Worm (Caenorhabditis elegans) whole organism, young adult: Measurements from ENCODE around the gene ugt-65.

Experiments used
- B0336.3 ChIP-seq: fragments of 200-800 bp; sonication (Bioruptor generic); IDR thresholded peaks from 2 replicates; pipeline ENCODE4 v1.3.6; 2022; ENCODE audit warnings: missing genetic modification characterization, missing compliant biosample characterization
- D2030.7 ChIP-seq: fragments of 200-800 bp; sonication (Bioruptor generic); IDR thresholded peaks from 2 replicates; pipeline ENCODE4 v1.3.6; 2022; ENCODE audit warnings: missing genetic modification reagents, missing genetic modification characterization, missing compliant biosample characterization
- F33H1.4 ChIP-seq: fragments of 200-800 bp; sonication (Bioruptor generic); IDR thresholded peaks from 2 replicates; pipeline ENCODE4 v1.3.6; 2022; ENCODE audit warnings: missing genetic modification reagents, missing genetic modification characterization, missing compliant biosample characterization
- F37B4.10 ChIP-seq: fragments of 200-800 bp; sonication (Bioruptor generic); IDR thresholded peaks from 2 replicates; pipeline ENCODE4 v1.3.6; 2022; ENCODE audit warnings: missing genetic modification characterization, missing compliant biosample characterization
- F39B2.1 ChIP-seq: fragments of 200-800 bp; sonication (Bioruptor generic); IDR thresholded peaks from 2 replicates; pipeline ENCODE4 v1.3.6; 2022; ENCODE audit warnings: missing genetic modification reagents, missing genetic modification characterization, missing compliant biosample characterization
- F52B5.7 ChIP-seq: sonication (generic microtip); optimal IDR thresholded peaks from 2 replicates; lab custom pipeline; 2016; ENCODE audit warnings: mild to moderate bottlenecking, missing genetic modification characterization, missing compliant biosample characterization
- F57C9.4 ChIP-seq: sonication (generic microtip); optimal IDR thresholded peaks from 2 replicates; lab custom pipeline; 2017; ENCODE audit warnings: mild to moderate bottlenecking, missing genetic modification characterization, missing compliant biosample characterization
- K11D2.4 ChIP-seq: fragments of 200-800 bp; sonication (Bioruptor generic); IDR thresholded peaks from 2 replicates; pipeline ENCODE4 v1.3.6; 2022; ENCODE audit warnings: missing genetic modification reagents, missing genetic modification characterization, missing compliant biosample characterization
- Y53G8AR.9 ChIP-seq: fragments of 200-800 bp; sonication (Bioruptor generic); conservative IDR thresholded peaks from 2 replicates; pipeline ENCODE4 v1.3.6; 2022; ENCODE audit warnings: missing genetic modification reagents, missing genetic modification characterization, missing compliant biosample characterization
- ama-1 ChIP-seq, 3 experiments: fragments of 150-350 bp in 1 of 3; sonication (generic microtip) in 2 of 3; optimal IDR thresholded peaks; 2 replicates each; lab custom pipeline; 2014 to 2018; ENCODE audit warnings: missing biosample characterization in 2 of 3, missing genetic modification characterization in 2 of 3, missing genetic modification reagents in 2 of 3
- athp-1 ChIP-seq: sonication (generic microtip); optimal IDR thresholded peaks from 2 replicates; lab custom pipeline; 2017; ENCODE audit warnings: mild to moderate bottlenecking, missing genetic modification characterization, missing compliant biosample characterization
- bed-1 ChIP-seq: fragments of 200-800 bp; sonication (Bioruptor generic); IDR thresholded peaks from 2 replicates; pipeline ENCODE4 v1.3.6; 2022; ENCODE audit warnings: missing genetic modification reagents, missing genetic modification characterization, missing compliant biosample characterization
- ccch-3 ChIP-seq: fragments of 200-800 bp; sonication (Bioruptor generic); optimal IDR thresholded peaks from 2 replicates; lab custom pipeline; 2018; ENCODE audit warnings: mild to moderate bottlenecking, missing genetic modification characterization, missing compliant biosample characterization
- cebp-1 ChIP-seq, 2 experiments: fragments of 200-800 bp in 1 of 2; sonication (Bioruptor generic) in 1 of 2; sonication (generic microtip) in 1 of 2; IDR thresholded peaks in 1 of 2; optimal IDR thresholded peaks in 1 of 2; 2 replicates each; pipeline versions ENCODE4 v1.3.6 to Lab custom; 2017 to 2022; ENCODE audit warnings: missing compliant biosample characterization in 2 of 2, missing genetic modification characterization in 2 of 2, mild to moderate bottlenecking in 1 of 2, missing genetic modification reagents in 1 of 2, moderate library complexity in 1 of 2
- cebp-2 ChIP-seq: fragments of 200-800 bp; sonication (Bioruptor generic); IDR thresholded peaks from 2 replicates; pipeline ENCODE4 v1.3.6; 2022; ENCODE audit warnings: missing genetic modification characterization, missing compliant biosample characterization
- ceh-100 ChIP-seq: fragments of 200-800 bp; sonication (Bioruptor generic); IDR thresholded peaks from 2 replicates; pipeline ENCODE4 v1.3.6; 2022; ENCODE audit warnings: missing genetic modification reagents, missing genetic modification characterization, missing compliant biosample characterization
- ceh-58 ChIP-seq: fragments of 200-800 bp; sonication (Bioruptor generic); IDR thresholded peaks from 2 replicates; pipeline ENCODE4 v1.3.6; 2022; ENCODE audit warnings: missing genetic modification characterization, missing compliant biosample characterization
- die-1 ChIP-seq: sonication (generic microtip); optimal IDR thresholded peaks from 2 replicates; lab custom pipeline; 2016; ENCODE audit warnings: missing genotype, mild to moderate bottlenecking, missing genetic modification characterization, missing compliant biosample characterization
- efl-1 ChIP-seq: fragments of 150-350 bp; optimal IDR thresholded peaks from 2 replicates; lab custom pipeline; 2014; ENCODE audit warnings: missing biosample characterization, missing genetic modification reagents, missing genetic modification characterization
- egl-18 ChIP-seq: fragments of 200-800 bp; sonication (Bioruptor generic); IDR thresholded peaks from 2 replicates; pipeline ENCODE4 v1.3.6; 2022; ENCODE audit warnings: missing genetic modification reagents, missing genetic modification characterization, missing compliant biosample characterization
- ekl-4 ChIP-seq: fragments of 200-800 bp; sonication (Bioruptor generic); IDR thresholded peaks from 2 replicates; pipeline ENCODE4 v1.3.6; 2022; ENCODE audit warnings: missing genetic modification reagents, missing genetic modification characterization, missing compliant biosample characterization
- ets-4 ChIP-seq: fragments of 200-800 bp; sonication (Bioruptor generic); optimal IDR thresholded peaks from 2 replicates; lab custom pipeline; 2018; ENCODE audit warnings: mild to moderate bottlenecking, missing genetic modification characterization, missing compliant biosample characterization
- gei-17 ChIP-seq: fragments of 200-800 bp; sonication (Bioruptor generic); optimal IDR thresholded peaks from 2 replicates; lab custom pipeline; 2018; ENCODE audit warnings: mild to moderate bottlenecking, missing genetic modification characterization, missing compliant biosample characterization
- him-1 ChIP-seq: sonication (generic microtip); optimal IDR thresholded peaks from 2 replicates; lab custom pipeline; 2016; ENCODE audit warnings: missing genotype, missing genetic modification reagents, missing genetic modification characterization, missing compliant biosample characterization
- hlh-26 ChIP-seq: fragments of 200-800 bp; sonication (Bioruptor generic); conservative IDR thresholded peaks from 2 replicates; pipeline ENCODE4 v1.3.6; 2022; ENCODE audit warnings: missing genetic modification reagents, missing genetic modification characterization, missing compliant biosample characterization
- hmg-20 ChIP-seq: fragments of 200-800 bp; sonication (Bioruptor generic); IDR thresholded peaks from 2 replicates; pipeline ENCODE4 v1.3.6; 2022; ENCODE audit warnings: missing genetic modification reagents, missing genetic modification characterization, missing compliant biosample characterization
- hrde-1 ChIP-seq: sonication (generic microtip); optimal IDR thresholded peaks from 2 replicates; lab custom pipeline; 2016; ENCODE audit warnings: missing genetic modification characterization, mild to moderate bottlenecking, missing compliant biosample characterization, moderate library complexity, missing genotype, missing genetic modification reagents, borderline replicate concordance
- hsf-1 ChIP-seq: fragments of 200-800 bp; sonication (Bioruptor generic); IDR thresholded peaks from 2 replicates; pipeline ENCODE4 v1.3.6; 2022; ENCODE audit warnings: missing genetic modification reagents, missing genetic modification characterization, missing compliant biosample characterization
- lag-1 ChIP-seq: fragments of 200-800 bp; sonication (Bioruptor generic); IDR thresholded peaks from 2 replicates; pipeline ENCODE4 v1.3.6; 2022; ENCODE audit warnings: missing genetic modification reagents, missing genetic modification characterization, missing compliant biosample characterization
- lin-26 ChIP-seq: fragments of 200-800 bp; sonication (Bioruptor generic); IDR thresholded peaks from 2 replicates; pipeline ENCODE4 v1.3.6; 2022; ENCODE audit warnings: missing genetic modification reagents, missing genetic modification characterization, missing compliant biosample characterization
- lin-54 ChIP-seq: fragments of 200-800 bp; sonication (Bioruptor generic); optimal IDR thresholded peaks from 2 replicates; lab custom pipeline; 2018; ENCODE audit warnings: mild to moderate bottlenecking, missing genetic modification characterization, missing compliant biosample characterization
- lsy-27 ChIP-seq: sonication (generic microtip); optimal IDR thresholded peaks from 2 replicates; lab custom pipeline; 2017; ENCODE audit warnings: missing genetic modification characterization, mild to moderate bottlenecking, missing compliant biosample characterization, antibody characterized with exemption, missing genotype, borderline replicate concordance; ENCODE audit not compliant: insufficient read depth
- madf-3 ChIP-seq: fragments of 200-800 bp; sonication (Bioruptor generic); IDR thresholded peaks from 2 replicates; pipeline ENCODE4 v1.3.6; 2022; ENCODE audit warnings: missing genetic modification reagents, missing genetic modification characterization, missing compliant biosample characterization
- madf-6 ChIP-seq: fragments of 200-800 bp; sonication (Bioruptor generic); IDR thresholded peaks from 2 replicates; pipeline ENCODE4 v1.3.6; 2022; ENCODE audit warnings: missing genetic modification reagents, missing genetic modification characterization, missing compliant biosample characterization
- mcd-1 ChIP-seq: fragments of 200-800 bp; sonication (Bioruptor generic); IDR thresholded peaks from 2 replicates; pipeline ENCODE4 v1.3.6; 2022; ENCODE audit warnings: missing genetic modification reagents, missing genetic modification characterization, missing compliant biosample characterization
- mel-28 ChIP-seq: sonication (generic microtip); optimal IDR thresholded peaks from 2 replicates; lab custom pipeline; 2016; ENCODE audit warnings: borderline replicate concordance, mild to moderate bottlenecking, missing genetic modification characterization, missing compliant biosample characterization
- nfya-2 ChIP-seq: fragments of 200-800 bp; sonication (Bioruptor generic); IDR thresholded peaks from 2 replicates; pipeline ENCODE4 v1.3.6; 2022; ENCODE audit warnings: missing genetic modification reagents, missing genetic modification characterization, missing compliant biosample characterization
- nhr-80 ChIP-seq: sonication (generic microtip); optimal IDR thresholded peaks from 2 replicates; lab custom pipeline; 2016; ENCODE audit warnings: missing genetic modification characterization, missing compliant biosample characterization
- rcor-1 ChIP-seq: fragments of 200-800 bp; sonication (Bioruptor generic); IDR thresholded peaks from 2 replicates; pipeline ENCODE4 v1.3.6; 2022; ENCODE audit warnings: missing genetic modification reagents, missing genetic modification characterization, missing compliant biosample characterization
- snpc-3.4 ChIP-seq: sonication (generic microtip); optimal IDR thresholded peaks from 2 replicates; lab custom pipeline; 2017; ENCODE audit warnings: missing genetic modification characterization, mild to moderate bottlenecking, missing compliant biosample characterization, antibody characterized with exemption, moderate library complexity, missing genotype, missing genetic modification reagents
- snpc-4 ChIP-seq, 5 experiments: fragments of 150-350 bp in 1 of 5; sonication (generic microtip) in 4 of 5; optimal IDR thresholded peaks; 2 replicates each; lab custom pipeline; 2014 to 2018; ENCODE audit warnings: missing genetic modification characterization in 5 of 5, missing biosample characterization in 3 of 5, antibody characterized with exemption in 2 of 5, mild to moderate bottlenecking in 2 of 5, missing compliant biosample characterization in 2 of 5, missing genotype in 2 of 5, moderate library complexity in 2 of 5, missing genetic modification reagents in 1 of 5
- somi-1 ChIP-seq: fragments of 200-800 bp; sonication (Bioruptor generic); optimal IDR thresholded peaks from 2 replicates; lab custom pipeline; 2018; ENCODE audit warnings: mild to moderate bottlenecking, missing genetic modification characterization, missing compliant biosample characterization
- tbp1 ChIP-seq: fragments of 200-800 bp; sonication (Bioruptor generic); optimal IDR thresholded peaks from 2 replicates; lab custom pipeline; 2018; ENCODE audit warnings: mild to moderate bottlenecking, missing genetic modification characterization, missing compliant biosample characterization
- tbx-9 ChIP-seq: sonication (generic microtip); optimal IDR thresholded peaks from 2 replicates; lab custom pipeline; 2016; ENCODE audit warnings: borderline replicate concordance, missing genetic modification characterization, inconsistent platforms, missing compliant biosample characterization
- ztf-26 ChIP-seq: sonication (generic microtip); optimal IDR thresholded peaks from 2 replicates; lab custom pipeline; 2017; ENCODE audit warnings: missing genetic modification characterization, missing compliant biosample characterization

The ugt-65 gene

DNA sequence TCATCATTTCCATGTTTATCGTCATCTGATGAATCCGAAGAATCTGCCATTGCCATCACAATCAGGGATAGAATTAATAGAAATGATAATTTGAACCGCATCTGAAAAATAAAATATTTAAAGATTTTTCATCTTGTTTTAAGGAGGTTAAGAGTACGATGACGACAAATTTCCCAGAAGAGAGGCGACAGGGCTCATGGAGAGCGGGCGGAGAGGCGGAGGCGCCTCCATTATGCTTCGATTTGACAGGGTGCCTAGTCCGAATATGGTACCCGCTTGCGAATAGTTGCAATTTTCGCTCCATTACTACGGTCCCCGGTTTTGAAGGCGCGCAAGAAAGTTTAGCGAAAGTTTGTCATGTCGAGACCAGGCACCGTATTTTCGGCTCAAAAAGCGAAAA is 35.4 kb upstream of the ugt-65 start, which contains the start of gene F28D1.6:
Gene F28D1.6 (minus strand): TSS at position 101 of the 400 bp plus-strand sequence.
- no peak for TF ChIP-seq hlh-26 (GFP tag; lab: Robert Waterston, UW)
- TF ChIP-seq ets-4 = no peak
- TF ChIP-seq gei-17 = no peak
- no peak for TF ChIP-seq tbx-9 (tag; lab: Kevin White, UChicago)

- TF ChIP-seq hsf-1 (GFP tag; lab: Robert Waterston, UW) = peak; percentile 58; the same call in 1 of the 2 replicates
- TF ChIP-seq mcd-1 = no peak; the same call in 1 of the 2 replicates
- no peak for TF ChIP-seq F57C9.4
- peak; percentile 78 for TF ChIP-seq ekl-4 (GFP tag; lab: Robert Waterston, UW)
- no peak for TF ChIP-seq somi-1 (GFP tag; lab: Kevin White, UChicago)
- TF ChIP-seq lin-54 (GFP tag; lab: Kevin White, UChicago) = peak; percentile 73
- TF ChIP-seq F37B4.10 (GFP tag; lab: Robert Waterston, UW) = no peak
- no peak for TF ChIP-seq hmg-20 (GFP tag; lab: Robert Waterston, UW)
- TF ChIP-seq nfya-2 (GFP tag; lab: Robert Waterston, UW) = no peak
- peak; percentile 43 for TF ChIP-seq snpc-3.4 (tag; lab: Kevin White, UChicago)
- peak; percentile 24; the same call in 1 of the 2 replicates for TF ChIP-seq ceh-58
- no peak for TF ChIP-seq die-1 (tag; lab: Kevin White, UChicago)
- TF ChIP-seq egl-18 = no peak
- TF ChIP-seq lag-1 = no peak
- TF ChIP-seq cebp-1 (GFP tag; IDR thresholded peaks at IDR 0.05; lab: Robert Waterston, UW) = no peak
- TF ChIP-seq cebp-1 (tag; optimal IDR thresholded peaks at IDR 0.05; lab: Kevin White, UChicago) = no peak
- no peak for TF ChIP-seq efl-1 (GFP tag; lab: Kevin White, UChicago)
- peak; percentile 81; the same call in 1 of the 2 replicates for TF ChIP-seq cebp-2 (GFP tag; lab: Robert Waterston, UW)
- peak; percentile 21 for TF ChIP-seq F52B5.7
- no peak for TF ChIP-seq D2030.7 (GFP tag; lab: Robert Waterston, UW)
- TF ChIP-seq madf-6 (GFP tag; lab: Robert Waterston, UW) = peak; percentile 73
- peak; percentile 78 for TF ChIP-seq lin-26
- peak; percentile 47 for TF ChIP-seq tbp1 (GFP tag; lab: Kevin White, UChicago)
- peak; percentile 32; the same call in 1 of the 2 replicates for TF ChIP-seq rcor-1 (GFP tag; lab: Robert Waterston, UW)
- 0 out of 2 replicates have a peak, but pooled peaks have one; percentile 2 for TF ChIP-seq F39B2.1 (GFP tag; lab: Robert Waterston, UW)
- TF ChIP-seq ztf-26 (tag; lab: Kevin White, UChicago) = no peak
- TF ChIP-seq F33H1.4 (GFP tag; lab: Robert Waterston, UW) = peak; percentile 43
- TF ChIP-seq nhr-80 (tag; lab: Kevin White, UChicago) = no peak
- TF ChIP-seq B0336.3 (GFP tag; lab: Robert Waterston, UW) = peak; percentile 83
- peak; percentile 41; the same call in 1 of the 2 replicates for TF ChIP-seq madf-3 (GFP tag; lab: Robert Waterston, UW)
- no peak for TF ChIP-seq mel-28
- no peak for TF ChIP-seq ccch-3 (GFP tag; lab: Kevin White, UChicago)
- TF ChIP-seq snpc-4 (GFP tag; optimal IDR thresholded peaks at IDR 0.05; lab: Kevin White, UChicago) = no peak
- peak in 2 of 4 experiments; percentile 15 to 47 for TF ChIP-seq snpc-4 (tag; optimal IDR thresholded peaks at IDR 0.05; lab: Kevin White, UChicago)
- no peak for TF ChIP-seq lsy-27
- TF ChIP-seq hrde-1 (tag; lab: Kevin White, UChicago) = peak; percentile 28
- peak; percentile 32 for TF ChIP-seq him-1 (tag; lab: Kevin White, UChicago)
- no peak for TF ChIP-seq bed-1 (GFP tag; lab: Robert Waterston, UW)
- TF ChIP-seq ama-1 (optimal IDR thresholded peaks at IDR 0.05; lab: Kevin White, UChicago) = no peak
- TF ChIP-seq ama-1 (GFP tag; optimal IDR thresholded peaks at IDR 0.05; lab: Kevin White, UChicago) = peak in 1 of 2 experiments; percentile 74
- no peak for TF ChIP-seq K11D2.4 (GFP tag; lab: Robert Waterston, UW)
- peak; percentile 64 for TF ChIP-seq athp-1 (tag; lab: Kevin White, UChicago)
- TF ChIP-seq Y53G8AR.9 = peak; percentile 79
- TF ChIP-seq ceh-100 = peak; percentile 45; the same call in 1 of the 2 replicates
These were observed 30.5 kb upstream of the ugt-65 start, which contains the start of gene spe-45 for ce11 chrIV:12389951-12390350. spe-45 (minus strand) TSS chrIV:12390095.
